Worm (Caenorhabditis elegans) whole organism, midembryonic: ENCODE results near the gene lit-1.

ENCODE experiments used
- T22C8.4 ChIP-seq: fragments of 200-800 bp; sonication (Bioruptor generic); IDR thresholded peaks from 2 replicates; pipeline ENCODE4 v1.3.6; 2022; ENCODE audit warnings: missing genetic modification characterization, missing compliant biosample characterization
- cog-1 ChIP-seq: sonication (generic microtip); optimal IDR thresholded peaks from 2 replicates; lab custom pipeline; 2016; ENCODE audit warnings: missing genetic modification characterization, missing compliant biosample characterization
- flt-1 ChIP-seq: fragments of 200-800 bp; sonication (Bioruptor generic); IDR thresholded peaks from 2 replicates; pipeline ENCODE4 v1.3.6; 2022; ENCODE audit warnings: missing genetic modification characterization, missing compliant biosample characterization
- klf-2 ChIP-seq: fragments of 200-800 bp; sonication (Bioruptor generic); conservative IDR thresholded peaks from 2 replicates; pipeline ENCODE4 v1.3.6; 2022; ENCODE audit warnings: missing genetic modification reagents, missing genetic modification characterization, missing compliant biosample characterization
- med-1 ChIP-seq: sonication (generic microtip); optimal IDR thresholded peaks from 2 replicates; lab custom pipeline; 2017; ENCODE audit warnings: missing genetic modification characterization, mild to moderate bottlenecking, missing compliant biosample characterization, antibody characterized with exemption, missing genetic modification reagents; ENCODE audit not compliant: insufficient read depth
- ref-1 ChIP-seq: fragments of 200-800 bp; sonication (Bioruptor generic); conservative IDR thresholded peaks from 2 replicates; pipeline ENCODE4 v1.3.6; 2022; ENCODE audit warnings: missing genetic modification reagents, missing genetic modification characterization, missing compliant biosample characterization
- tab-1 ChIP-seq: fragments of 200-800 bp; sonication (Bioruptor generic); IDR thresholded peaks from 2 replicates; pipeline ENCODE4 v1.3.6; 2022; ENCODE audit warnings: missing genetic modification characterization, missing compliant biosample characterization
- ztf-23 ChIP-seq: fragments of 200-800 bp; sonication (Bioruptor generic); IDR thresholded peaks from 2 replicates; pipeline ENCODE4 v1.3.6; 2022; ENCODE audit warnings: missing genetic modification reagents, missing genetic modification characterization, missing compliant biosample characterization
- ztf-29 ChIP-seq: fragments of 200-800 bp; sonication (Bioruptor generic); IDR thresholded peaks from 2 replicates; pipeline ENCODE4 v1.3.6; 2022; ENCODE audit warnings: missing genetic modification reagents, missing genetic modification characterization, missing compliant biosample characterization

DNA sequence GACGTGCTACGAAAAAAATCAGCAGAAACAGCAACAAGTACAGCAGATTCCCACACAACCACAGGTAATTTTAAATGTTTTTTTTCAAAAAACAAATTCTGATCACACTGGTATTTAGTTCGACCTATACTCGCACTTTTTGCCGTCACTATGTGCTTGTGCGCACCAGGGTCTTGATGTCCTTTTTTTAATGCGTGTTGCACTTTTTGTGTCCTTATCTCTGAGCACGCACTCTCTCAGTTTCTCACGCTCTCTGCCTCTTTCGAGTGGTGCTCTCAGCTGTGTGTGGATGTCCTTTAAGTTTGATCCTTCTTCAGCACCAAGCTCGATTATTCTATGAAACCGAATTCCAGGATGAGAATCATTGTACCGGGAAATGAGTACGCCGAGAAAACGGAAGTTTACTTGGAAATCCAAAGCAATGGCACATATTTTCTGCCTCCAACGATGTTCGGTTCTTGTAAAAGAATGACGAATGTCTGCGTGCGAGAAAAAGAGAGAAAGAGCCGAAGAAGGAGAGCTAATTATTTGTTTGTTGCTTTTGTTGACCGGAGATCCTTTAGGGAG lies 16.7 kb downstream of the lit-1 start:
- TF ChIP-seq ztf-23 (GFP tag; lab: Robert Waterston, UW) = no peak
- no peak for TF ChIP-seq klf-2 (GFP tag; lab: Robert Waterston, UW)
- no peak for TF ChIP-seq T22C8.4 (GFP tag; lab: Robert Waterston, UW)
- TF ChIP-seq med-1 (GFP tag; lab: Kevin White, UChicago) = no peak
- TF ChIP-seq tab-1 (GFP tag; lab: Robert Waterston, UW) = no peak
- no peak for TF ChIP-seq cog-1 (tag; lab: Kevin White, UChicago)
- no peak for TF ChIP-seq ztf-29 (GFP tag; lab: Robert Waterston, UW)
- no peak; the same call in 1 of the 2 replicates for TF ChIP-seq ref-1 (GFP tag; lab: Robert Waterston, UW)
- no peak for TF ChIP-seq flt-1 (GFP tag; lab: Robert Waterston, UW)
